Worm (Caenorhabditis elegans): ENCODE data around the gene srh-111.

srh-111 gene

ce11 chrV:17508493-17508892 is 23.5 kb upstream of the srh-111 start, which contains the start of gene srw-32:
srw-32 (plus strand) TSS chrV:17508793.
- TF ChIP-seq mep-1 (tag; optimal IDR thresholded peaks at IDR 0.05) (no peak), egl-13 (tag; optimal IDR thresholded peaks at IDR 0.05) (no peak), C34B4.2 (tag; optimal IDR thresholded peaks at IDR 0.05) (no peak), Y116A8C.19 (tag; optimal IDR thresholded peaks at IDR 0.05; ENCODE audit: borderline replicate concordance) (no peak), unc-30 (tag; optimal IDR thresholded peaks at IDR 0.05) (no peak), egl-27 (tag; optimal IDR thresholded peaks at IDR 0.05) (no peak), sox-4 (tag; optimal IDR thresholded peaks at IDR 0.05) (no peak), ces-1 (GFP tag; optimal IDR thresholded peaks at IDR 0.05) (no peak), nhr-90 (tag; optimal IDR thresholded peaks at IDR 0.05; ENCODE audit: poor library complexity) (no peak), jun-1 (tag; optimal IDR thresholded peaks at IDR 0.05) (no peak), fos-1 (tag; optimal IDR thresholded peaks at IDR 0.05) (no peak), fkh-10 (GFP tag; optimal IDR thresholded peaks at IDR 0.05) (no peak), sup-37 (GFP tag; optimal IDR thresholded peaks at IDR 0.05) (no peak), dsc-1 (tag; optimal IDR thresholded peaks at IDR 0.05) (no peak), unc-86 (tag; optimal IDR thresholded peaks at IDR 0.05) (no peak), ceh-8 (GFP tag; optimal IDR thresholded peaks at IDR 0.05) (no peak), fkh-8 (tag; optimal IDR thresholded peaks at IDR 0.05) (no peak), lir-3 (tag; optimal IDR thresholded peaks at IDR 0.05; ENCODE audit: poor library complexity) (no peak)

ce11 chrV:17506289-17506688 is 21.3 kb upstream of the srh-111 start, which contains the start of gene srw-31:
srw-31 (plus strand) TSS chrV:17506589.
- TF ChIP-seq ceh-8 (GFP tag; optimal IDR thresholded peaks at IDR 0.05) = no peak
- TF ChIP-seq unc-98 (GFP tag; IDR thresholded peaks at IDR 0.05) = no peak
- no peak for TF ChIP-seq tbx-2 (tag; optimal IDR thresholded peaks at IDR 0.05)
- TF ChIP-seq hpl-2 (GFP tag; optimal IDR thresholded peaks at IDR 0.05) = no peak
- no peak for TF ChIP-seq sptf-1 (tag; optimal IDR thresholded peaks at IDR 0.05)
- no peak for TF ChIP-seq F16B12.6 (tag; optimal IDR thresholded peaks at IDR 0.05)
- no peak for TF ChIP-seq nhr-84 (tag; optimal IDR thresholded peaks at IDR 0.05)
- TF ChIP-seq pag-3 (tag; optimal IDR thresholded peaks at IDR 0.05; ENCODE audit: borderline replicate concordance, insufficient read depth) = no peak

- TF ChIP-seq xbp-1 (tag; optimal IDR thresholded peaks at IDR 0.05) (no peak), snu-23 (GFP tag; optimal IDR thresholded peaks at IDR 0.05) (no peak), nhr-77 (tag; optimal IDR thresholded peaks at IDR 0.05) (no peak), mdl-1 (tag; optimal IDR thresholded peaks at IDR 0.05) (no peak), unc-130 (tag; optimal IDR thresholded peaks at IDR 0.05) (no peak), aly-2 (tag; optimal IDR thresholded peaks at IDR 0.05) (no peak), efl-1 (optimal IDR thresholded peaks at IDR 0.05) (no peak), efl-1 (GFP tag; optimal IDR thresholded peaks at IDR 0.05 in 1 of 2) (no peak), unc-98 (GFP tag; IDR thresholded peaks at IDR 0.05) (no peak), blmp-1 (tag; optimal IDR thresholded peaks at IDR 0.05) (no peak), snpc-4 (tag; optimal IDR thresholded peaks at IDR 0.05) (no peak), pqm-1 (tag; optimal IDR thresholded peaks at IDR 0.05) (no peak), mep-1 (tag; optimal IDR thresholded peaks at IDR 0.05) (no peak), zip-4 (GFP tag; optimal IDR thresholded peaks at IDR 0.05) (no peak), nhr-28 (tag; optimal IDR thresholded peaks at IDR 0.05) (no peak), tbx-2 (tag; optimal IDR thresholded peaks at IDR 0.05) (no peak), nhr-237 (tag; optimal IDR thresholded peaks at IDR 0.05) (no peak), skn-1 (tag; optimal IDR thresholded peaks at IDR 0.05) (no peak), lir-3 (tag; optimal IDR thresholded peaks at IDR 0.05; ENCODE audit: poor library complexity) (no peak), ztf-11 (tag; optimal IDR thresholded peaks at IDR 0.05) (no peak), nhr-19 (GFP tag; conservative IDR thresholded peaks at IDR 0.05) (no peak)
These were observed 15.1 kb upstream of the srh-111 start for ce11 chrV:17500055-17500454.
